Worm (Caenorhabditis elegans) whole organism, L2 larva: Measurements from ENCODE around the gene T23F2.3.

ENCODE experiments used
- C34F6.9 ChIP-seq: fragments of 150-350 bp; optimal IDR thresholded peaks from 2 replicates; lab custom pipeline; 2014; ENCODE audit warnings: missing biosample characterization, missing genetic modification characterization
- F13H6.1 ChIP-seq: sonication (generic microtip); optimal IDR thresholded peaks from 2 replicates; lab custom pipeline; 2016; ENCODE audit warnings: missing genetic modification characterization, missing compliant biosample characterization
- R02D3.7 ChIP-seq: fragments of 150-350 bp; optimal IDR thresholded peaks from 2 replicates; lab custom pipeline; 2014; ENCODE audit warnings: missing biosample characterization, missing genetic modification characterization
- Y55F3AM.14 ChIP-seq: fragments of 200-800 bp; sonication (Bioruptor generic); optimal IDR thresholded peaks from 2 replicates; lab custom pipeline; 2018; ENCODE audit warnings: mild to moderate bottlenecking, missing genetic modification characterization, missing compliant biosample characterization
- ama-1 ChIP-seq: fragments of 150-350 bp; optimal IDR thresholded peaks from 2 replicates; lab custom pipeline; 2018; ENCODE audit warnings: inconsistent platforms
- blmp-1 ChIP-seq: sonication (generic microtip); optimal IDR thresholded peaks from 2 replicates; lab custom pipeline; 2017; ENCODE audit warnings: missing genetic modification characterization, mild to moderate bottlenecking, missing compliant biosample characterization, antibody characterized with exemption, moderate library complexity; ENCODE audit not compliant: insufficient read depth
- crh-2 ChIP-seq: sonication (generic microtip); optimal IDR thresholded peaks from 2 replicates; lab custom pipeline; 2017; ENCODE audit warnings: missing biosample characterization, missing genetic modification characterization
- egl-27 ChIP-seq: sonication (generic microtip); optimal IDR thresholded peaks from 3 replicates; lab custom pipeline; 2017; ENCODE audit warnings: missing biosample characterization, missing genetic modification reagents, missing genetic modification characterization
- elt-1 ChIP-seq: fragments of 150-350 bp; optimal IDR thresholded peaks from 2 replicates; lab custom pipeline; 2014; ENCODE audit warnings: missing biosample characterization, missing genetic modification characterization
- elt-3 ChIP-seq: sonication (generic microtip); optimal IDR thresholded peaks from 2 replicates; lab custom pipeline; 2017; ENCODE audit warnings: missing biosample characterization, missing genetic modification characterization
- fos-1 ChIP-seq: fragments of 150-350 bp; optimal IDR thresholded peaks from 2 replicates; lab custom pipeline; 2014; ENCODE audit warnings: missing biosample characterization, missing genetic modification characterization
- gmeb-1 ChIP-seq: fragments of 150-350 bp; optimal IDR thresholded peaks from 2 replicates; lab custom pipeline; 2014; ENCODE audit warnings: missing biosample characterization, missing genetic modification characterization
- lin-39 ChIP-seq: fragments of 150-350 bp; optimal IDR thresholded peaks from 2 replicates; lab custom pipeline; 2014; ENCODE audit warnings: missing biosample characterization, missing genetic modification reagents, missing genetic modification characterization
- lsy-2 ChIP-seq, 2 experiments: fragments of 150-350 bp in 1 of 2; sonication (generic microtip) in 1 of 2; optimal IDR thresholded peaks; 2 replicates each; lab custom pipeline; 2014 to 2017; ENCODE audit warnings: missing biosample characterization in 2 of 2, missing genetic modification characterization in 2 of 2
- mbf-1 ChIP-seq: sonication (generic microtip); optimal IDR thresholded peaks from 2 replicates; lab custom pipeline; 2017; ENCODE audit warnings: missing biosample characterization, missing genetic modification characterization
- mdl-1 ChIP-seq, 2 experiments: fragments of 150-350 bp in 1 of 2; sonication (generic microtip) in 1 of 2; optimal IDR thresholded peaks; 2 replicates each; lab custom pipeline; 2017; ENCODE audit warnings: missing biosample characterization in 2 of 2, missing genetic modification characterization in 2 of 2
- nhr-10 ChIP-seq: sonication (generic microtip); optimal IDR thresholded peaks from 2 replicates; lab custom pipeline; 2017; ENCODE audit warnings: missing biosample characterization, missing genetic modification characterization
- nhr-11 ChIP-seq: fragments of 150-350 bp; optimal IDR thresholded peaks from 2 replicates; lab custom pipeline; 2014; ENCODE audit warnings: missing biosample characterization, missing genetic modification characterization
- nhr-129 ChIP-seq: fragments of 150-350 bp; optimal IDR thresholded peaks from 2 replicates; lab custom pipeline; 2014; ENCODE audit warnings: missing biosample characterization, missing genetic modification characterization
- nhr-21 ChIP-seq: fragments of 150-350 bp; optimal IDR thresholded peaks from 2 replicates; lab custom pipeline; 2014; ENCODE audit warnings: missing biosample characterization, missing genetic modification characterization
- nhr-23 ChIP-seq: fragments of 150-350 bp; optimal IDR thresholded peaks from 2 replicates; lab custom pipeline; 2014; ENCODE audit warnings: missing biosample characterization, missing genetic modification reagents, missing genetic modification characterization
- nhr-237 ChIP-seq: fragments of 150-350 bp; optimal IDR thresholded peaks from 2 replicates; lab custom pipeline; 2014; ENCODE audit warnings: missing biosample characterization, missing genetic modification characterization
- nhr-25 ChIP-seq: fragments of 150-350 bp; sonication (generic microtip); optimal IDR thresholded peaks from 3 replicates; lab custom pipeline; 2014; ENCODE audit warnings: missing biosample characterization, missing genetic modification characterization
- nhr-77 ChIP-seq: fragments of 150-350 bp; optimal IDR thresholded peaks from 2 replicates; lab custom pipeline; 2014; ENCODE audit warnings: missing biosample characterization, missing genetic modification characterization
- peb-1 ChIP-seq: fragments of 150-350 bp; optimal IDR thresholded peaks from 2 replicates; lab custom pipeline; 2014; ENCODE audit warnings: missing biosample characterization, missing genetic modification characterization
- sem-4 ChIP-seq: fragments of 150-350 bp; optimal IDR thresholded peaks from 2 replicates; lab custom pipeline; 2014; ENCODE audit warnings: missing biosample characterization, missing genetic modification reagents, missing genetic modification characterization
- sma-3 ChIP-seq: sonication (generic microtip); optimal IDR thresholded peaks from 2 replicates; lab custom pipeline; 2016; ENCODE audit warnings: missing genetic modification reagents, missing genetic modification characterization, missing compliant biosample characterization
- sma-9 ChIP-seq, 2 experiments: fragments of 150-350 bp in 1 of 2; sonication (generic microtip) in 1 of 2; optimal IDR thresholded peaks; 2 replicates each; lab custom pipeline; 2014 to 2016; ENCODE audit warnings: missing genetic modification characterization in 2 of 2, mild to moderate bottlenecking in 1 of 2, missing biosample characterization in 1 of 2, missing compliant biosample characterization in 1 of 2, missing genetic modification reagents in 1 of 2, moderate library complexity in 1 of 2
- snpc-4 ChIP-seq: fragments of 150-350 bp; optimal IDR thresholded peaks from 2 replicates; lab custom pipeline; 2014; ENCODE audit warnings: missing biosample characterization, missing genetic modification characterization
- unc-39 ChIP-seq: fragments of 150-350 bp; optimal IDR thresholded peaks from 2 replicates; lab custom pipeline; 2014; ENCODE audit warnings: missing biosample characterization, missing genetic modification characterization
- unc-55 ChIP-seq: fragments of 150-350 bp; sonication (generic microtip); optimal IDR thresholded peaks from 3 replicates; lab custom pipeline; 2014; ENCODE audit warnings: missing biosample characterization, missing genetic modification reagents, missing genetic modification characterization
- ztf-1 ChIP-seq: fragments of 200-800 bp; sonication (Bioruptor generic); conservative IDR thresholded peaks from 2 replicates; pipeline ENCODE4 v1.3.6; 2022; ENCODE audit warnings: missing genetic modification characterization, missing compliant biosample characterization
- ztf-11 ChIP-seq: sonication (generic microtip); optimal IDR thresholded peaks from 2 replicates; lab custom pipeline; 2017; ENCODE audit warnings: missing biosample characterization, missing genetic modification characterization

Gene T23F2.3

DNA sequence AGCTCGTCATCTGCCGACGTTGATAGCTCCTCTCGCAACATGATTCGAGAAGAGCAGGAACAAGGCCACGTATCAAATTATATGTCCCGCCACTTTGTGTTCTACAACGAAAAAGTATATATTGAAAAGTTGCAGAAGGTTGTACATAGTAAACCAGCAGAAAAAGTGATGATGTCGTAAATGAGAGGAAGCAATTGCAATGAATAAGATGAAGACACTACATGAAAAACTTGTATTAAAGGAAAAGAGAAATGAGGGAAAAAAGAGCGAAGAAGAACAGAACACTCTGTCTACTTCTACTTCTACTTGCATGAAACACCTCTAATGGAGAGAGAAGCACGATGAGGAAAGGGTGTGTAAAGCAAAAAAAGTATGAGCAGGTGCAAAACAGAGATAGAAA is 7.0 kb downstream of the T23F2.3 start, which contains the start of gene T23F2.2:
Gene T23F2.2 (minus strand): TSS at position 101 of the 400 bp plus-strand sequence.
- TF ChIP-seq nhr-21 (tag; lab: Kevin White, UChicago) (no peak), unc-55 (GFP tag; lab: Kevin White, UChicago) (peak; percentile 42)

DNA sequence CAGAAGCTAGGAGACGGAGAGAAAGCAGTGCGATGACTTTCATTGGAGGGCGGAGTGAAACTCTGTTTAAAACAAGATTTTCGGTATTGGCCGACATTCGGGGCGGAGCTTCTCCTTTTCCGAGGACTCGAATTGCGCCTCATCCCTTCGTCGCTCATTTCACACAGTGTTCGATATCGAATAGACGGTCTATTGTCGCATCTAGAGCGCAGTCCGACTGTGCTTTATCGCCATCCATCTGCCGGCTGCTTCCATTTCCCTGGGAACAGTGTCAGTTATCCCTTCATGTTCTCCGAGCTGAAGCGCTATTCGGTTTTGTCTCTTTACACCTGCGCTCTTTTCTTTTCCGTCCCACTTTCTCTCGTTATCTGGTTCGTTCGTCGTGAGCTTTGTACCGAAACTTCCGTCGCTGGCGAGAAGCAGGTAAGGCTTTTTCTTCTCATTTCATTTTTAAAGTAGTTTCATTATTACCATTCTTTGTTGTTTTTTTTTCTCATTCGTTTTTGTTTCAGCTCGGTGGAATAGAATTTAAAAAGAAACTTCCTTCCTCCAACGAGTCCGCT is 19.2 kb downstream of the T23F2.3 start, which contains the start of the genes bus-8A and bus-8B:
Gene bus-8A (plus strand): TSS at position 96 of the 563 bp plus-strand sequence.
Gene bus-8B (plus strand): TSS at position 513 of the 563 bp plus-strand sequence.
- TF ChIP-seq sma-3 (GFP tag; lab: Kevin White, UChicago) (no peak), Y55F3AM.14 (GFP tag; lab: Kevin White, UChicago) (no peak), F13H6.1 (tag; lab: Kevin White, UChicago) (no peak), nhr-23 (tag; lab: Kevin White, UChicago) (no peak), nhr-77 (no peak), sem-4 (tag; lab: Kevin White, UChicago) (no peak), gmeb-1 (tag; lab: Kevin White, UChicago) (no peak), lin-39 (no peak), nhr-10 (tag; lab: Kevin White, UChicago) (no peak), unc-39 (tag; lab: Kevin White, UChicago) (no peak)
- TF ChIP-seq, all 48 proteins: peak for 0

DNA sequence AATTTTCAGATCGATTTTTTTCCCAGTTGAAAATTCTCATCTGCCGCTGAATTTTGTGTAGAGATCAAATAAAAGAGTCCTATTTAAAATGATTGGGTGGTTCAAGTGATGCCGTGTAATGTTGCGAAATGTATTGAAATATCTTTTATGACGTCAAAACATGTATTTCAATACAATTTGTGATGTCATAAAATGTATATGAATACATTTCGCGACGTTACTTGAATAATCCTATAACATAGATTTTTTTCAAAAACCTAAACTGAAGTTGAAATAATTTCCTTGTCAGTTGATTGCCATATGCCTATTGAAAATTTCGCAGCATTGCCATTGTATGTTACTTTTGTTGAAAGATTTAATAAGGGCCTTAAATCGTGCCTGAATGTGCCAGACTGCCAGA is 22.6 kb downstream of the T23F2.3 start, which contains the start of gene F55D1.1:
Gene F55D1.1 (plus strand): TSS at position 301 of the 400 bp plus-strand sequence.
- TF ChIP-seq C34F6.9 (tag; lab: Kevin White, UChicago), result no peak
- TF ChIP-seq mdl-1 (tag; optimal IDR thresholded peaks at IDR 0.05; lab: Kevin White, UChicago), result no peak
- no peak for TF ChIP-seq nhr-25
- TF ChIP-seq nhr-10 (tag; lab: Kevin White, UChicago), result no peak
- no peak for TF ChIP-seq mbf-1 (tag; lab: Kevin White, UChicago)
- TF ChIP-seq snpc-4 (tag; lab: Kevin White, UChicago), result no peak
- TF ChIP-seq R02D3.7, result no peak
- no peak for TF ChIP-seq crh-2 (tag; lab: Kevin White, UChicago)
- no peak for TF ChIP-seq gmeb-1 (tag; lab: Kevin White, UChicago)

DNA sequence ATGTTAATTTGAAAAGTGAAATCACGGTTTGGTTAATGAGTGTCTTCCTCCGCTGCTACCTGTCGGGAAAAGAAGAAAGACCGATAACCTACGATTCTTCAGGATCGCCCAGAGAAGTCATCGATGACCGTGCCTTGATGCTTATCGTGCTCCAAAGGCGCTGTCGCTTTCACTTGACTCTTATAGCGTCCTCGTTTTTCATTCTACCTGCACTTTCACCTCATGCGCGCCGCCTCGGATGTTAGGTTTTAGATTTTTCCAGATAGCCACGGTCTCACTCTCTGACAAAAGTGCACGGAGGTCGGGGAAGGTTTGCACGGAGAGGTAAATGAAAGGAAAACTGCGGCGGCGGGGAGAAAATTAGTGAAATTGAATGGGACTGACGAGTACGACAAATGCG is 23.3 kb downstream of the T23F2.3 start:
- no peak for TF ChIP-seq ztf-11 (tag; lab: Kevin White, UChicago)
- TF ChIP-seq elt-1, result peak; percentile 14
- TF ChIP-seq nhr-77, result no peak
- peak; percentile 42 for TF ChIP-seq blmp-1 (tag; lab: Kevin White, UChicago)

DNA sequence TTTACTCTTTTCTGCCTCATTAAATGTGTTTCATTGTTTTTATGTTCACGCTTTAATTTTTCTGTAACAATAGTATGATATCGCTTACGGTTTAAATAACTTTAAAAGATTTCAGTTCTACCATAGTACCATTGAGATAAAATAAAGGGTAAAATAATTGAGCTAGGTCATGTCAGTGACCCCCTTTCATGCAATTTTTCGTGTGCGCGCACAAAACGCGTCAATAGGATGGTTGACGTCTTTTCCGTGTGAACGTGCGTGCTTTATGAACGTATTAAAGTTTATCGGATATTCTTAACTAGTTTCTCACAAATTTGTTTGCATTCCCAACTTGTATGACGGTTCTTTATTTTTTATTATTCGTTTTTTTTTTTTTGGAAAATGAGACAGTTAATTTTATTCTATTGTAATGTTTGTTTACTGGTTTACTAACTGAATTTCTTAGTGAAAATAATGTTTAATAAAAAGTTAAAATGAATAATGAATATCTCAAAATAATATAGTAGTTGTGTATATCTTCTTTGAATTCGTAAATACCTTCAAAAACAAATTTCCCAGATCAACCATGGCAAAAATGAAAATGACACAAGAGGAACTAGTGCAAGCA is 26.1 kb downstream of the T23F2.3 start, which contains the start of gene C25F6.1:
Gene C25F6.1 (plus strand): TSS at position 557 of the 607 bp plus-strand sequence.
- no peak for TF ChIP-seq fos-1 (tag; lab: Kevin White, UChicago)
- TF ChIP-seq lsy-2 (tag; optimal IDR thresholded peaks at IDR 0.05; lab: Kevin White, UChicago), result peak in 1 of 2 experiments; percentile 41
- TF ChIP-seq nhr-25, result no peak
- TF ChIP-seq elt-3 (tag; lab: Kevin White, UChicago), result no peak
- peak; percentile 18 for TF ChIP-seq F13H6.1 (tag; lab: Kevin White, UChicago)
- TF ChIP-seq ztf-1 (GFP tag; lab: Robert Waterston, UW), result no peak
- peak; percentile 8 for TF ChIP-seq sma-9 (GFP tag; optimal IDR thresholded peaks at IDR 0.05; lab: Kevin White, UChicago)
- TF ChIP-seq sma-9 (tag; optimal IDR thresholded peaks at IDR 0.05; lab: Kevin White, UChicago), result no peak
- TF ChIP-seq nhr-21 (tag; lab: Kevin White, UChicago), result no peak
- TF ChIP-seq snpc-4 (tag; lab: Kevin White, UChicago), result no peak
- no peak for TF ChIP-seq ama-1 (lab: Kevin White, UChicago)
- TF ChIP-seq sem-4 (tag; lab: Kevin White, UChicago), result no peak
- TF ChIP-seq unc-55 (GFP tag; lab: Kevin White, UChicago), result peak; percentile 53
- peak; percentile 45 for TF ChIP-seq nhr-129 (tag; lab: Kevin White, UChicago)
- TF ChIP-seq nhr-237 (tag; lab: Kevin White, UChicago), result no peak
- no peak for TF ChIP-seq peb-1
- no peak for TF ChIP-seq egl-27 (tag; lab: Kevin White, UChicago)
- TF ChIP-seq nhr-11, result no peak
- TF ChIP-seq Y55F3AM.14 (GFP tag; lab: Kevin White, UChicago), result no peak
- TF ChIP-seq, all 48 proteins: peak for 5
